Fruit fly (Drosophila melanogaster) whole organism, pupa: ENCODE data around the gene how.

ENCODE experiments used
- CG10348 ChIP-seq: fragments of 200-800 bp; sonication (Bioruptor generic); IDR thresholded peaks from 2 replicates; pipeline ENCODE4 v1.3.6; 2022; ENCODE audit warnings: missing biosample characterization, missing genetic modification characterization
- CG12605 ChIP-seq: fragments of 200-800 bp; sonication (Bioruptor generic); IDR thresholded peaks from 2 replicates; pipeline ENCODE4 v1.3.6; 2022; ENCODE audit warnings: missing biosample characterization, missing genetic modification characterization
- CG13204 ChIP-seq: fragments of 200-800 bp; sonication (Bioruptor generic); optimal IDR thresholded peaks from 2 replicates; lab custom pipeline; 2018; ENCODE audit warnings: missing biosample characterization, mild to moderate bottlenecking, missing genetic modification characterization, moderate library complexity
- CG14655 ChIP-seq: fragments of 200-800 bp; sonication (Bioruptor generic); optimal IDR thresholded peaks from 3 replicates; lab custom pipeline; 2017; ENCODE audit warnings: mild to moderate bottlenecking, missing biosample characterization, missing genetic modification reagents, missing genetic modification characterization
- CG15710 ChIP-seq: fragments of 200-800 bp; sonication (Bioruptor generic); optimal IDR thresholded peaks from 2 replicates; lab custom pipeline; 2018; ENCODE audit warnings: missing biosample characterization, mild to moderate bottlenecking, missing genetic modification characterization, moderate library complexity
- CG17806 ChIP-seq: fragments of 200-800 bp; sonication (Bioruptor generic); optimal IDR thresholded peaks from 2 replicates; lab custom pipeline; 2018; ENCODE audit warnings: missing biosample characterization, mild to moderate bottlenecking, missing genetic modification characterization, moderate library complexity
- CG32121 ChIP-seq: fragments of 200-800 bp; sonication (Bioruptor generic); IDR thresholded peaks from 2 replicates; pipeline ENCODE4 v1.3.6; 2022; ENCODE audit warnings: missing biosample characterization, missing genetic modification characterization
- CG34367 ChIP-seq: fragments of 200-800 bp; sonication (Bioruptor generic); optimal IDR thresholded peaks from 2 replicates; lab custom pipeline; 2018; ENCODE audit warnings: missing biosample characterization, mild to moderate bottlenecking, missing genetic modification characterization
- CG4496 ChIP-seq: fragments of 200-800 bp; sonication (Bioruptor generic); IDR thresholded peaks from 3 replicates; pipeline ENCODE4 v1.3.6; 2022; ENCODE audit warnings: missing biosample characterization, missing genetic modification characterization
- CG8159 ChIP-seq: fragments of 200-800 bp; sonication (Bioruptor generic); optimal IDR thresholded peaks from 3 replicates; lab custom pipeline; 2018; ENCODE audit warnings: missing biosample characterization, mild to moderate bottlenecking, missing genetic modification characterization, moderate library complexity
- CG8301 ChIP-seq: fragments of 200-800 bp; sonication (Bioruptor generic); optimal IDR thresholded peaks from 2 replicates; lab custom pipeline; 2018; ENCODE audit warnings: missing biosample characterization, mild to moderate bottlenecking, missing genetic modification characterization
- CG9948 ChIP-seq: fragments of 200-800 bp; sonication (Bioruptor generic); optimal IDR thresholded peaks from 2 replicates; lab custom pipeline; 2018; ENCODE audit warnings: missing biosample characterization, mild to moderate bottlenecking, missing genetic modification characterization, moderate library complexity
- D1 ChIP-seq: fragments of 200-800 bp; sonication (Bioruptor generic); optimal IDR thresholded peaks from 2 replicates; lab custom pipeline; 2018; ENCODE audit warnings: missing biosample characterization, mild to moderate bottlenecking, missing genetic modification characterization, moderate library complexity
- EcR ChIP-seq: fragments of 200-800 bp; sonication (Bioruptor generic); optimal IDR thresholded peaks from 3 replicates; lab custom pipeline; 2019; ENCODE audit warnings: missing biosample characterization, missing genetic modification characterization, mild to moderate bottlenecking, moderate library complexity, missing genetic modification reagents
- Ets98B ChIP-seq: fragments of 200-800 bp; sonication (Bioruptor generic); IDR thresholded peaks from 2 replicates; pipeline ENCODE4 v1.3.6; 2022; ENCODE audit warnings: missing biosample characterization, missing genetic modification characterization
- Pif1A ChIP-seq: fragments of 200-800 bp; sonication (Bioruptor generic); optimal IDR thresholded peaks from 3 replicates; lab custom pipeline; 2016; ENCODE audit warnings: missing biosample characterization, missing genetic modification characterization
- Pif1B ChIP-seq: fragments of 200-800 bp; sonication (Bioruptor generic); optimal IDR thresholded peaks from 3 replicates; lab custom pipeline; 2016; ENCODE audit warnings: missing biosample characterization, missing genetic modification characterization
- Snoo ChIP-seq: fragments of 200-800 bp; sonication (Bioruptor generic); optimal IDR thresholded peaks from 3 replicates; lab custom pipeline; 2017; ENCODE audit warnings: missing biosample characterization, mild to moderate bottlenecking, missing genetic modification characterization, inconsistent platforms
- fd96Ca ChIP-seq: fragments of 200-800 bp; sonication (Bioruptor generic); IDR thresholded peaks from 3 replicates; pipeline ENCODE4 v1.3.6; 2022; ENCODE audit warnings: missing biosample characterization, missing genetic modification characterization
- gl ChIP-seq: fragments of 200-800 bp; sonication (Bioruptor generic); optimal IDR thresholded peaks from 2 replicates; lab custom pipeline; 2018; ENCODE audit warnings: missing biosample characterization, mild to moderate bottlenecking, missing genetic modification characterization
- rn ChIP-seq: fragments of 200-800 bp; sonication (Bioruptor generic); IDR thresholded peaks from 2 replicates; pipeline ENCODE4 v1.3.6; 2022; ENCODE audit warnings: missing biosample characterization, missing genetic modification characterization

how gene

DNA sequence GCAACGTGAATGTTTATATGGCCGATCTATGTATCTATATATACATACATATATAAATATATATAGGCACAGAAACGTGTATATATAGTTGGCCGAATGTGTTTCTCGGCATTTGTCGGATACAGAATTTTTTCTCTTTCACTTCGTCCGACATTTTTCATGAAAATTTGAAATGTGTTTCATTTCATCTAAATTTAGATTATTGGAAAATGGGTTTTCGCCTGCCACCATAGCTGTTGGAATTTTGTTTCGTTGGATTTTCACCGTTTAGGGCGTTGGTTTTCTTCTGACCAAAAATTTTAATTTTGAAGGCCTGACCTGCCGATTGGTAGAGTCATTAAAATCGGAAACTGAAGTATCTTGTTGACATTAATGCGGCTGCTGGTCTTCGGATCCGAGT, 5.4 kb downstream of the how start:
- TF ChIP-seq CG12605 (GFP tag; lab: Robert Waterston, UW) (no peak), Snoo (no peak)
- TF ChIP-seq, all 21 proteins: peak for 0

DNA sequence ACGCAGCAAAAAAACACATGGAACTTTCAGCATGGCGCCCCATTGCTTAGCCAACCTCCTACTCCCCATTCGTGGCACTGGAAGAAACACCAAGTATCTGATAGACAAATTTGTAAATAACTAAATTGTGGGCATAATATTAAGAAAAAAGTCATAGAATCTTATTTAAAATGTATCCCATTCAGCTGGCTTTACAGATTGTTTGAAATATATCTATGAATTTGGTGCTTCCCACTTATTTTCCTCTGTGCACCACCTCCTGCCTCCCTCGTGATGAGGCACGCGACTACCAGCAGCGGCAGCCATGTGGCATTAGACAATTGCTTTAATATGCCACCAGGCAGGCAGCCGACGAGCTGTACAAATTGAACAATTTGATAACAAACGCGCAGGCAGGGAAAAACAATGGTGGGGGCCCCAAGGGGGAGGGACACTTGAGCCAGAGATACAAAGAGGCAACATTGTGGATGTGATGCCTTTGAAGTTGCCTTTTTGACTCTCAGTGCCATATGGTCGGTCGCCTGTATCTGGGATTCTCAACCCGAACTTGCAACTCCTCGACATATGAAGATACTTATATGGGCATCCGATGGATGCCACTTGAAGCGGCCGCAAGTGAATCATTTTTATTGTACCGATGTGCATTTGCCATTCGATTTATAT, 7.3 kb downstream of the how start:
- TF ChIP-seq CG10348 (GFP tag; lab: Robert Waterston, UW): 0 out of 2 replicates have a peak, but pooled peaks have one; percentile 40
- peak; percentile 77 for TF ChIP-seq fd96Ca (GFP tag; lab: Robert Waterston, UW)
- peak; percentile 59 for TF ChIP-seq CG8159 (tag; lab: Kevin White, UChicago)
- no peak for TF ChIP-seq EcR (GFP tag; lab: Kevin White, UChicago)
- peak; percentile 83 for TF ChIP-seq Ets98B
- no peak for TF ChIP-seq rn (GFP tag; lab: Robert Waterston, UW)
- peak; percentile 34 for TF ChIP-seq CG9948 (tag; lab: Kevin White, UChicago)
- TF ChIP-seq CG32121 (GFP tag; lab: Robert Waterston, UW): peak; percentile 80
- peak; percentile 50 for TF ChIP-seq CG15710
- TF ChIP-seq D1: no peak
- TF ChIP-seq gl (tag; lab: Kevin White, UChicago): no peak
- peak; percentile 64 for TF ChIP-seq Pif1A (GFP tag; lab: Kevin White, UChicago)
- TF ChIP-seq CG8301 (tag; lab: Kevin White, UChicago): peak; percentile 75
- TF ChIP-seq CG14655: peak; percentile 80
- peak; percentile 54 for TF ChIP-seq CG17806 (tag; lab: Kevin White, UChicago)
- no peak for TF ChIP-seq CG4496
- peak; percentile 66 for TF ChIP-seq CG12605 (GFP tag; lab: Robert Waterston, UW)
- TF ChIP-seq CG34367 (tag; lab: Kevin White, UChicago): peak; percentile 34
- peak; percentile 15 for TF ChIP-seq Pif1B
- TF ChIP-seq Snoo: no peak
- TF ChIP-seq CG13204 (GFP tag; lab: Kevin White, UChicago): no peak

DNA sequence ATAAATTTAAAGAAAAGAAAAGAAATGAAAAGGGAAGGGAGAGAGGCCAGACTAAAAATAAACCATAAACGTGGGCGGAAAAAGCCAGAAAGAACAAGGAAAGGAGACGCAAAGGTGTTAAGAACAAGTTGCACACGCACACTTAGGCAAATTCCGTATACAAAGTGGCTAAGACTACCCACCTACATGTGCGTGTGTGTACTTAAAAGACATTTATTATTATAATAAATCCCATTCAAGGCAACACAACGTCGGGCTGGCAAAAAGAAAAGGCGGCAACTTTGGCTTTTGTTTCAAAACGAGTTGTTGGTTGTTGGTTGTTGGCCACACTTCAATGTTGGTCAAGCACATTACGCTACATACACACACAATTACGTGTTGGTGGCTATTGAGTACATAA, 10.2 kb downstream of the how start:
- TF ChIP-seq rn (GFP tag; lab: Robert Waterston, UW): no peak
- TF ChIP-seq CG17806 (tag; lab: Kevin White, UChicago): no peak
- no peak for TF ChIP-seq Pif1B
- no peak for TF ChIP-seq CG15710
- no peak for TF ChIP-seq CG12605 (GFP tag; lab: Robert Waterston, UW)
- TF ChIP-seq CG8159 (tag; lab: Kevin White, UChicago): no peak
- TF ChIP-seq CG13204 (GFP tag; lab: Kevin White, UChicago): no peak
- no peak for TF ChIP-seq CG14655
- TF ChIP-seq Ets98B: no peak
- TF ChIP-seq Pif1A (GFP tag; lab: Kevin White, UChicago): no peak

DNA sequence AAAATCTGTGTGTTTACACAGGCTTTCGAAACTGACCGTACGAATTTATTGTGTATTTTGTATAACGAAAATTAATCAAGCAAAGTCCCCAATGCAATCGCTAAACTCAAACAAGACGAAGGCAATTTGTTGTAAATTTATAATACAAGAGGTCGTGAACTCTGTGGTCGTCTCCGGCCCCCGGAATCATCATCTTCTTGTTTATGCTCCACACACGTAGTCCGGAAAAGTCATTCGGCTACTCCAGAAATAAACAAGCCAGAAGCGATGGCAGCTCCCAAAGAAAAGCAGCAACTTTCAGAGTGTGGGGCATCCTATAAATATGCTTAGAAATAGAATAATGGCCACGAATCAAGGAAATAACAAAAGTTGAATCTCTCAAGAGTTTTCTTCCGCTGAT, 11.2 kb downstream of the how start:
- TF ChIP-seq CG9948 (tag; lab: Kevin White, UChicago) (no peak), CG13204 (GFP tag; lab: Kevin White, UChicago) (no peak), EcR (GFP tag; lab: Kevin White, UChicago) (no peak), D1 (no peak), CG10348 (GFP tag; lab: Robert Waterston, UW) (no peak), Pif1A (GFP tag; lab: Kevin White, UChicago) (no peak)

DNA sequence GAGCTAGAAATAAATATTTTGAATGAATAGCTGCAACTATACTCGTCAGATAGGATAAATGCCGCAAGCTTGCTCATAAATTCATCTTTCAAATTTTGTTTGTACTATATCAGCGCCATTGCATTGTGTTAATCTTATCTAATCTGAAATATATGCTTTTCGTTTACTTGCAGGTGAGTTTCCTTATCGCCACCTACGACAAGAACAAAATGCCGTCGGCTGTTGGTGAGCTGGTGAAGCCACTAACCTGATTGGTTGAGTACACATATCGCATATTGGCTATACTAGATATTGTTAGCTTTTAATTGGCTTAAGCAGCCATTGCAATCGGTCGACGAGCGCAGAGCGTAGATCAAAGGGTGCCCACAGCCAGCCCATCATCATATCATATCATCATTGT, 11.7 kb downstream of the how start:
- no peak for TF ChIP-seq Pif1B
- no peak for TF ChIP-seq fd96Ca (GFP tag; lab: Robert Waterston, UW)
- no peak for TF ChIP-seq CG32121 (GFP tag; lab: Robert Waterston, UW)
- no peak for TF ChIP-seq CG17806 (tag; lab: Kevin White, UChicago)
- TF ChIP-seq Ets98B: no peak
- no peak for TF ChIP-seq CG12605 (GFP tag; lab: Robert Waterston, UW)
- no peak for TF ChIP-seq D1
- TF ChIP-seq rn (GFP tag; lab: Robert Waterston, UW): no peak
- no peak for TF ChIP-seq CG10348 (GFP tag; lab: Robert Waterston, UW)
- TF ChIP-seq CG9948 (tag; lab: Kevin White, UChicago): no peak
- no peak for TF ChIP-seq CG13204 (GFP tag; lab: Kevin White, UChicago)
- TF ChIP-seq CG34367 (tag; lab: Kevin White, UChicago): no peak
- no peak for TF ChIP-seq CG15710
- TF ChIP-seq, all 21 proteins: peak for 0

DNA sequence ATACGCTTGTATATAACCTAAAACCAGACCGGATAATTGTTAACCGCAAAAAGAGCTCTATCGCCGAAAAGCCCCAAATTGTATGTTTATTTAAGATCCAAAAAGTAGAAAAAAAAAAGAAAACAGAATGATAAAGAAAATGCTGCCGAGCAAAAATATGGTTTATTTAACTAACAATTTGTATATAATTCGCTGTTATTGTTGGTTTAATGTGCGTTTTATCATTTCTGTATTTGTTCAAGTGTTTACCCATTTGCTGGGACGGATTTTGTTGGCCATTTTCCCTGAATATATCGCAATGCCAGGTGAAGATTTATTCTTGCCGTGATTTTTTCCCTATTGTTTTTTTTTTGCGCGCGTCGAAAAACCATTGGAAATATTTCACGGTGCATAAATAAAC, 15.1 kb downstream of the how start:
- TF ChIP-seq CG13204 (GFP tag; lab: Kevin White, UChicago) (no peak), CG32121 (GFP tag; lab: Robert Waterston, UW) (no peak), EcR (GFP tag; lab: Kevin White, UChicago) (no peak), CG17806 (tag; lab: Kevin White, UChicago) (no peak), CG12605 (GFP tag; lab: Robert Waterston, UW) (no peak), CG15710 (no peak), Ets98B (no peak), Pif1B (no peak), Snoo (no peak), Pif1A (GFP tag; lab: Kevin White, UChicago) (no peak), gl (tag; lab: Kevin White, UChicago) (no peak), CG10348 (GFP tag; lab: Robert Waterston, UW) (no peak), D1 (no peak), CG9948 (tag; lab: Kevin White, UChicago) (no peak)
